Worm (Caenorhabditis elegans) whole organism, L1 larva: ENCODE measurements around the gene K05F1.13.

Source experiments
- C34B4.2 ChIP-seq: sonication (generic microtip); optimal IDR thresholded peaks from 2 replicates; lab custom pipeline; 2017; ENCODE audit warnings: mild to moderate bottlenecking, missing genetic modification characterization, missing compliant biosample characterization
- F16B12.6 ChIP-seq: fragments of 150-350 bp; optimal IDR thresholded peaks from 2 replicates; lab custom pipeline; 2014; ENCODE audit warnings: missing biosample characterization, missing genetic modification characterization
- aha-1 ChIP-seq: fragments of 150-350 bp; optimal IDR thresholded peaks from 2 replicates; lab custom pipeline; 2014; ENCODE audit warnings: missing biosample characterization, missing genetic modification characterization
- ceh-63 ChIP-seq: fragments of 200-800 bp; sonication (Bioruptor generic); optimal IDR thresholded peaks from 2 replicates; lab custom pipeline; 2018; ENCODE audit warnings: mild to moderate bottlenecking, missing genetic modification characterization, missing compliant biosample characterization
- ceh-82 ChIP-seq, 3 experiments: fragments of 150-350 bp in 1 of 3; sonication (generic microtip) in 2 of 3; optimal IDR thresholded peaks; 2 replicates each; lab custom pipeline; 2014 to 2017; ENCODE audit warnings: missing biosample characterization in 3 of 3, missing genetic modification characterization in 3 of 3
- ceh-90 ChIP-seq: sonication (generic microtip); optimal IDR thresholded peaks from 2 replicates; lab custom pipeline; 2016; ENCODE audit warnings: missing genetic modification characterization, missing compliant biosample characterization
- ces-1 ChIP-seq: fragments of 150-350 bp; optimal IDR thresholded peaks from 2 replicates; lab custom pipeline; 2014; ENCODE audit warnings: missing biosample characterization, missing genetic modification reagents, missing genetic modification characterization
- dpl-1 ChIP-seq, 3 experiments: fragments of 150-350 bp in 2 of 3; sonication (generic microtip) in 1 of 3; optimal IDR thresholded peaks; 2 replicates each; lab custom pipeline; 2014 to 2017; ENCODE audit warnings: missing biosample characterization in 3 of 3, missing genetic modification characterization in 3 of 3, missing genetic modification reagents in 3 of 3
- efl-1 ChIP-seq, 4 experiments: fragments of 150-350 bp; optimal IDR thresholded peaks in 3 of 4; peaks in 1 of 4; 1 replicate in 1 of 4; 2 replicates in 3 of 4; lab custom pipeline; 2014; ENCODE audit warnings: missing biosample characterization in 2 of 4, missing genetic modification characterization in 2 of 4, missing genetic modification reagents in 2 of 4
- egl-13 ChIP-seq: sonication (generic microtip); optimal IDR thresholded peaks from 2 replicates; lab custom pipeline; 2016; ENCODE audit warnings: missing genotype, missing genetic modification reagents, missing genetic modification characterization, missing compliant biosample characterization
- egl-27 ChIP-seq, 2 experiments: fragments of 150-350 bp in 1 of 2; sonication (generic microtip); optimal IDR thresholded peaks; 3 replicates each; lab custom pipeline; 2017 to 2018; ENCODE audit warnings: missing biosample characterization in 2 of 2, missing genetic modification characterization in 2 of 2, missing genetic modification reagents in 2 of 2
- elt-2 ChIP-seq: sonication (generic microtip); optimal IDR thresholded peaks from 2 replicates; lab custom pipeline; 2016; ENCODE audit warnings: missing genetic modification characterization, mild to moderate bottlenecking, inconsistent platforms, missing compliant biosample characterization, missing genetic modification reagents
- ets-5 ChIP-seq: fragments of 200-800 bp; sonication (Bioruptor generic); IDR thresholded peaks from 2 replicates; pipeline ENCODE4 v1.3.6; 2022; ENCODE audit warnings: missing genetic modification characterization, missing compliant biosample characterization
- fkh-10 ChIP-seq: sonication (generic microtip); optimal IDR thresholded peaks from 2 replicates; lab custom pipeline; 2017; ENCODE audit warnings: missing biosample characterization, missing genetic modification reagents, missing genetic modification characterization
- grh-1 ChIP-seq: fragments of 200-800 bp; sonication (Bioruptor generic); IDR thresholded peaks from 2 replicates; pipeline ENCODE4 v1.3.6; 2022; ENCODE audit warnings: missing genetic modification reagents, missing genetic modification characterization, missing compliant biosample characterization
- hlh-17 ChIP-seq: fragments of 200-800 bp; sonication (Bioruptor generic); optimal IDR thresholded peaks from 2 replicates; lab custom pipeline; 2018; ENCODE audit warnings: missing genetic modification characterization, mild to moderate bottlenecking, missing compliant biosample characterization, moderate library complexity, borderline replicate concordance
- lin-14 ChIP-seq: fragments of 200-800 bp; sonication (Bioruptor generic); optimal IDR thresholded peaks from 2 replicates; lab custom pipeline; 2018; ENCODE audit warnings: mild to moderate bottlenecking, missing genetic modification characterization, moderate library complexity, missing compliant biosample characterization
- lin-15B ChIP-seq: fragments of 150-350 bp; sonication (generic microtip); optimal IDR thresholded peaks from 3 replicates; lab custom pipeline; 2014; ENCODE audit warnings: missing biosample characterization, missing genetic modification characterization
- lin-39 ChIP-seq: fragments of 150-350 bp; optimal IDR thresholded peaks from 2 replicates; lab custom pipeline; 2014; ENCODE audit warnings: missing biosample characterization, missing genetic modification reagents, missing genetic modification characterization
- lir-3 ChIP-seq: sonication (generic microtip); optimal IDR thresholded peaks from 2 replicates; lab custom pipeline; 2016; ENCODE audit warnings: mild to moderate bottlenecking, missing genetic modification characterization, moderate library complexity, missing compliant biosample characterization; ENCODE audit not compliant: poor library complexity
- lsy-2 ChIP-seq, 2 experiments: fragments of 150-350 bp; optimal IDR thresholded peaks; 2 replicates each; lab custom pipeline; 2014; ENCODE audit warnings: missing biosample characterization in 2 of 2, missing genetic modification characterization in 2 of 2
- mab-9 ChIP-seq: fragments of 200-800 bp; sonication (Bioruptor generic); IDR thresholded peaks from 2 replicates; pipeline ENCODE4 v1.3.6; 2022; ENCODE audit warnings: missing genetic modification reagents, missing genetic modification characterization, missing compliant biosample characterization
- mdl-1 ChIP-seq, 2 experiments: fragments of 150-350 bp; optimal IDR thresholded peaks; 2 replicates each; lab custom pipeline; 2014 to 2017; ENCODE audit warnings: missing biosample characterization in 2 of 2, missing genetic modification characterization in 2 of 2, inconsistent platforms in 1 of 2
- mef-2 ChIP-seq: fragments of 150-350 bp; optimal IDR thresholded peaks from 2 replicates; lab custom pipeline; 2014; ENCODE audit warnings: missing biosample characterization, missing genetic modification characterization
- mep-1 ChIP-seq: fragments of 150-350 bp; optimal IDR thresholded peaks from 2 replicates; lab custom pipeline; 2014; ENCODE audit warnings: missing biosample characterization, missing genetic modification characterization
- nhr-20 ChIP-seq: sonication (generic microtip); optimal IDR thresholded peaks from 2 replicates; lab custom pipeline; 2016; ENCODE audit warnings: mild to moderate bottlenecking, missing genetic modification characterization, missing compliant biosample characterization
- nhr-47 ChIP-seq: sonication (generic microtip); optimal IDR thresholded peaks from 2 replicates; lab custom pipeline; 2016; ENCODE audit warnings: mild to moderate bottlenecking, missing genetic modification characterization, moderate library complexity, missing compliant biosample characterization
- nhr-71 ChIP-seq: sonication (generic microtip); optimal IDR thresholded peaks from 2 replicates; lab custom pipeline; 2016; ENCODE audit warnings: mild to moderate bottlenecking, missing genetic modification characterization, moderate library complexity, missing compliant biosample characterization
- nhr-77 ChIP-seq: fragments of 150-350 bp; optimal IDR thresholded peaks from 2 replicates; lab custom pipeline; 2014; ENCODE audit warnings: missing biosample characterization, missing genetic modification characterization
- nhr-85 ChIP-seq: sonication (generic microtip); peaks from one replicate; lab custom pipeline; 2016; ENCODE audit warnings: missing genetic modification characterization, inconsistent platforms, missing compliant biosample characterization
- pag-3 ChIP-seq: sonication (generic microtip); optimal IDR thresholded peaks from 2 replicates; lab custom pipeline; 2017; ENCODE audit warnings: missing genetic modification characterization, mild to moderate bottlenecking, missing compliant biosample characterization, antibody characterized with exemption, borderline replicate concordance; ENCODE audit not compliant: insufficient read depth
- pax-3 ChIP-seq: fragments of 200-800 bp; sonication (Bioruptor generic); optimal IDR thresholded peaks from 2 replicates; lab custom pipeline; 2018; ENCODE audit warnings: mild to moderate bottlenecking, missing genetic modification characterization, moderate library complexity, missing compliant biosample characterization
- pqm-1 ChIP-seq: sonication (generic microtip); optimal IDR thresholded peaks from 3 replicates; lab custom pipeline; 2017; ENCODE audit warnings: missing biosample characterization, missing genetic modification characterization
- rnt-1 ChIP-seq: sonication (generic microtip); optimal IDR thresholded peaks from 2 replicates; lab custom pipeline; 2016; ENCODE audit warnings: mild to moderate bottlenecking, missing genetic modification characterization, moderate library complexity, missing compliant biosample characterization
- snpc-4 ChIP-seq: fragments of 150-350 bp; optimal IDR thresholded peaks from 2 replicates; lab custom pipeline; 2014; ENCODE audit warnings: missing biosample characterization, missing genetic modification characterization
- sup-37 ChIP-seq: fragments of 200-800 bp; sonication (Bioruptor generic); optimal IDR thresholded peaks from 2 replicates; lab custom pipeline; 2018; ENCODE audit warnings: mild to moderate bottlenecking, missing genetic modification characterization, missing compliant biosample characterization
- swsn-7 ChIP-seq: sonication (generic microtip); optimal IDR thresholded peaks from 2 replicates; lab custom pipeline; 2016; ENCODE audit warnings: missing genetic modification characterization, missing compliant biosample characterization
- tlp-1 ChIP-seq: fragments of 150-350 bp; optimal IDR thresholded peaks from 2 replicates; lab custom pipeline; 2014; ENCODE audit warnings: missing biosample characterization, missing genetic modification characterization
- unc-130 ChIP-seq: fragments of 150-350 bp; optimal IDR thresholded peaks from 2 replicates; lab custom pipeline; 2017; ENCODE audit warnings: missing biosample characterization, missing genetic modification characterization, inconsistent platforms
- unc-98 ChIP-seq: fragments of 200-800 bp; sonication (Bioruptor generic); IDR thresholded peaks from 2 replicates; pipeline ENCODE4 v1.3.6; 2022; ENCODE audit warnings: missing genetic modification characterization, missing compliant biosample characterization
- xbp-1 ChIP-seq: sonication (generic microtip); optimal IDR thresholded peaks from 2 replicates; lab custom pipeline; 2016; ENCODE audit warnings: missing genetic modification characterization, missing compliant biosample characterization
- ztf-11 ChIP-seq, 2 experiments: sonication (generic microtip); optimal IDR thresholded peaks; 2 replicates each; lab custom pipeline; 2016 to 2017; ENCODE audit warnings: missing genetic modification characterization in 2 of 2, missing biosample characterization in 1 of 2, missing compliant biosample characterization in 1 of 2
- ztf-4 ChIP-seq: fragments of 150-350 bp; optimal IDR thresholded peaks from 2 replicates; lab custom pipeline; 2014; ENCODE audit warnings: missing biosample characterization, missing genetic modification characterization

K05F1.13 gene

DNA sequence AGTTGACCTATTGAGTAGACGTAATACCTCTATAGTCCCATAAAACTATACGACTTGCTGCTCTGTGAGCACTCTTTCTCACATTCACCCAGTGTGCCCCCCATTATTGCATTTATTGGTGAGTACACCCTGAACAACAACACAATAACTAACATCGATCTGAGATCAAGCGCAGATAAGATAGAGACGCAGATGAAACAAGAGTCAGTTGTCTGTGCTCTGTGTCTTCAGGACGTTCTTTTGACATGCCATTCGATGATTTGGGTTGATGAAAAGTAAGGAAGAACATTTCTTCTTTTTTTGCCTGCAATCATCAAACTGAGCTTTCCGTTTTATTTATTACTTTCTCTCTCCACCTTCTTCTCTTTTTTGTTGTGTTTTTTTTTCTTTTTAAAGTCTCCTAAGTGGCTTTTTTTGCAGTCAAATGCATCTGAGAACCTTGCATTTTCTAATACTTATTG is 1.4 kb downstream of the K05F1.13 start, which contains the start of gene lect-2:
Gene lect-2 (plus strand): TSS at position 411 of the 461 bp plus-strand sequence.
- TF ChIP-seq swsn-7 (tag; lab: Kevin White, UChicago) (no peak), nhr-85 (no peak), C34B4.2 (tag; lab: Kevin White, UChicago) (no peak), elt-2 (tag; lab: Kevin White, UChicago) (no peak), ces-1 (no peak), unc-98 (GFP tag; lab: Robert Waterston, UW) (no peak), pax-3 (tag; lab: Kevin White, UChicago) (no peak), nhr-77 (tag; lab: Kevin White, UChicago) (no peak), lin-15B (tag; lab: Kevin White, UChicago) (no peak), grh-1 (GFP tag; lab: Robert Waterston, UW) (no peak), hlh-17 (no peak), nhr-20 (no peak), dpl-1 (GFP tag; optimal IDR thresholded peaks at IDR 0.05; lab: Kevin White, UChicago) (no peak), aha-1 (tag; lab: Kevin White, UChicago) (no peak), lsy-2 (tag; optimal IDR thresholded peaks at IDR 0.05; lab: Kevin White, UChicago) (no peak), snpc-4 (tag; lab: Kevin White, UChicago) (no peak), ceh-63 (GFP tag; lab: Kevin White, UChicago) (no peak), lir-3 (tag; lab: Kevin White, UChicago) (no peak), rnt-1 (tag; lab: Kevin White, UChicago) (peak; percentile 36), unc-130 (tag; lab: Kevin White, UChicago) (no peak), lin-39 (tag; lab: Kevin White, UChicago) (no peak), ztf-11 (tag; optimal IDR thresholded peaks at IDR 0.05; lab: Kevin White, UChicago) (no peak), pqm-1 (no peak), xbp-1 (tag; lab: Kevin White, UChicago) (no peak), ztf-4 (tag; lab: Kevin White, UChicago) (no peak), lin-14 (GFP tag; lab: Kevin White, UChicago) (peak; percentile 58), ceh-90 (tag; lab: Kevin White, UChicago) (no peak), mep-1 (no peak), nhr-47 (no peak), egl-27 (tag; optimal IDR thresholded peaks at IDR 0.05; lab: Kevin White, UChicago) (no peak), mef-2 (tag; lab: Kevin White, UChicago) (no peak), mdl-1 (tag; optimal IDR thresholded peaks at IDR 0.05; lab: Kevin White, UChicago) (no peak), ets-5 (no peak), fkh-10 (no peak), efl-1 (optimal IDR thresholded peaks at IDR 0.05; lab: Kevin White, UChicago) (no peak), efl-1 (GFP tag; optimal IDR thresholded peaks at IDR 0.05 in 1 of 2; lab: Kevin White, UChicago) (peak in 1 of 2 experiments; percentile 42), sup-37 (GFP tag; lab: Kevin White, UChicago) (no peak), egl-13 (tag; lab: Kevin White, UChicago) (no peak), mab-9 (no peak), F16B12.6 (tag; lab: Kevin White, UChicago) (no peak), tlp-1 (no peak), pag-3 (tag; lab: Kevin White, UChicago) (peak; percentile 89), nhr-71 (tag; lab: Kevin White, UChicago) (peak; percentile 0), ceh-82 (tag; optimal IDR thresholded peaks at IDR 0.05; lab: Kevin White, UChicago) (no peak)
